Fruit fly (Drosophila melanogaster) whole organism, adult: ENCODE data around the gene Spn28Da.

Experiments
- CG12768 ChIP-seq: fragments of 200-800 bp; sonication (Bioruptor generic); optimal IDR thresholded peaks from 2 replicates; lab custom pipeline; 2017; ENCODE audit warnings: missing biosample characterization, missing genetic modification characterization, mild to moderate bottlenecking, moderate library complexity, missing genetic modification reagents
- CG5204 ChIP-seq: fragments of 200-800 bp; sonication (Bioruptor generic); optimal IDR thresholded peaks from 2 replicates; lab custom pipeline; 2016; ENCODE audit warnings: missing biosample characterization, missing genetic modification characterization
- CG7045 ChIP-seq: fragments of 200-800 bp; sonication (Bioruptor generic); optimal IDR thresholded peaks from 2 replicates; lab custom pipeline; 2017; ENCODE audit warnings: missing biosample characterization, mild to moderate bottlenecking, missing genetic modification characterization
- CG7101 ChIP-seq: fragments of 200-800 bp; sonication (Bioruptor generic); optimal IDR thresholded peaks from 2 replicates; lab custom pipeline; 2018; ENCODE audit warnings: missing biosample characterization, mild to moderate bottlenecking, missing genetic modification characterization, moderate library complexity
- Clk ChIP-seq: fragments of 200-800 bp; sonication (Bioruptor generic); optimal IDR thresholded peaks from 2 replicates; lab custom pipeline; 2017; ENCODE audit warnings: missing biosample characterization, missing genetic modification characterization
- Crg-1 ChIP-seq: fragments of 200-800 bp; sonication (Bioruptor generic); optimal IDR thresholded peaks from 2 replicates; lab custom pipeline; 2016; ENCODE audit warnings: missing biosample characterization, missing genetic modification characterization
- Hr96 ChIP-seq: fragments of 200-800 bp; sonication (Bioruptor generic); optimal IDR thresholded peaks from 2 replicates; lab custom pipeline; 2016; ENCODE audit warnings: missing biosample characterization, missing genetic modification characterization
- bab1 ChIP-seq: fragments of 200-800 bp; sonication (Bioruptor generic); optimal IDR thresholded peaks from 3 replicates; lab custom pipeline; 2019; ENCODE audit warnings: missing biosample characterization, mild to moderate bottlenecking, missing genetic modification characterization, moderate library complexity
- cnc ChIP-seq, 2 experiments: fragments of >200 bp; optimal IDR thresholded peaks; 2 replicates each; lab custom pipeline; 2017
- kay ChIP-seq: fragments of 200-800 bp; sonication (Bioruptor generic); peaks from one replicate; lab custom pipeline; 2016; ENCODE audit warnings: missing biosample characterization, missing genetic modification characterization, borderline replicate concordance

DNA sequence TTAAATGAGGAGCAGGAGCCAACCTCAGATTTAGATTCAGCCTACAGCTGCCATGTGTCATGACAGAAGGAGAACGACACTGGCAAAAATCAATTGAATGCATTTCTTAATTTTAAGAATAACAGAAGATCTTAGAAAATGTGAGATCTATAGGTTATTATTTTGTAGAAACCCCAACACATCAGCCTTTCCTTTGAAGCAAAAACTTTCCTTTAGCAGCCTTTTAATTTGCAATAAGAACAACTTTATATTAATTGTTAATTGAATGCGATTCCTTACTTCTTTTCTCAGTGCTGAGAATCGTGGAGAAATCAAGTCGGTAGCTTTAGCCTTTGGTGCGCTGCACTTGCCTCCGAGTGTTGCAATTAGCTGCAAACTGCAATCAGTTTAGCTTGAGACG is 31.7 kb upstream of the Spn28Da start:
- no peak for TF ChIP-seq CG7101 (tag; lab: Kevin White, UChicago)
- TF ChIP-seq CG5204 (GFP tag; lab: Kevin White, UChicago) = no peak
- no peak for TF ChIP-seq kay (GFP tag; lab: Kevin White, UChicago)
- TF ChIP-seq cnc (optimal IDR thresholded peaks at IDR 0.05; lab: Kevin White, UChicago) = no peak
- no peak for TF ChIP-seq Crg-1 (GFP tag; lab: Kevin White, UChicago)
- no peak for TF ChIP-seq CG7045 (GFP tag; lab: Kevin White, UChicago)
- TF ChIP-seq CG12768 (GFP tag; lab: Kevin White, UChicago) = no peak
- TF ChIP-seq bab1 = no peak
- TF ChIP-seq Hr96 = no peak
- no peak for TF ChIP-seq Clk (GFP tag; lab: Kevin White, UChicago)
